Worm (Caenorhabditis elegans): Measurements from ENCODE around the gene twk-12.

- TF ChIP-seq nhr-11 (tag; optimal IDR thresholded peaks at IDR 0.05) (no peak), mec-3 (tag; optimal IDR thresholded peaks at IDR 0.05; ENCODE audit: borderline replicate concordance) (no peak), lin-11 (tag; optimal IDR thresholded peaks at IDR 0.05) (no peak), ceh-22 (tag; optimal IDR thresholded peaks at IDR 0.05) (no peak), C08G9.2 (tag; optimal IDR thresholded peaks at IDR 0.05) (no peak)
Measured at ce11 chrV:10684748-10685147, 17.4 kb downstream of the twk-12 start.

All from whole organism, late embryonic.